Worm (Caenorhabditis elegans) whole organism, L4 larva: ENCODE results near the gene nhr-46.

Experiments used
- F49E8.2 ChIP-seq: sonication (generic microtip); optimal IDR thresholded peaks from 2 replicates; lab custom pipeline; 2016; ENCODE audit warnings: missing compliant biosample characterization, mild to moderate bottlenecking, missing genetic modification characterization, borderline replicate concordance
- egl-43 ChIP-seq: fragments of 200-800 bp; sonication (Bioruptor generic); IDR thresholded peaks from 2 replicates; pipeline ENCODE4 v1.3.6; 2022; ENCODE audit warnings: missing genetic modification reagents, missing genetic modification characterization, missing compliant biosample characterization
- fkh-10 ChIP-seq: fragments of 150-350 bp; optimal IDR thresholded peaks from 2 replicates; lab custom pipeline; 2014; ENCODE audit warnings: missing biosample characterization, missing genetic modification reagents, missing genetic modification characterization
- lin-39 ChIP-seq: fragments of 150-350 bp; optimal IDR thresholded peaks from 2 replicates; lab custom pipeline; 2014; ENCODE audit warnings: missing biosample characterization, missing genetic modification reagents, missing genetic modification characterization
- mdl-1 ChIP-seq, 2 experiments: fragments of 150-350 bp in 1 of 2; sonication (generic microtip) in 1 of 2; optimal IDR thresholded peaks; 2 replicates each; lab custom pipeline; 2014 to 2017; ENCODE audit warnings: missing biosample characterization in 2 of 2, missing genetic modification characterization in 2 of 2
- nhr-11 ChIP-seq: fragments of 150-350 bp; optimal IDR thresholded peaks from 2 replicates; lab custom pipeline; 2014; ENCODE audit warnings: missing biosample characterization, missing genetic modification characterization
- pha-4 ChIP-seq, 2 experiments: fragments of 150-350 bp in 1 of 2; fragments of 200-800 bp in 1 of 2; sonication (Bioruptor generic) in 1 of 2; IDR thresholded peaks in 1 of 2; optimal IDR thresholded peaks in 1 of 2; 2 replicates each; pipeline versions ENCODE4 v1.3.6 to Lab custom; 2014 to 2022; ENCODE audit warnings: missing genetic modification characterization in 2 of 2, missing genetic modification reagents in 2 of 2, missing biosample characterization in 1 of 2, missing compliant biosample characterization in 1 of 2
- php-3 ChIP-seq: fragments of 200-800 bp; sonication (Bioruptor generic); IDR thresholded peaks from 2 replicates; pipeline ENCODE4 v1.3.6; 2022; ENCODE audit warnings: missing genetic modification reagents, missing genetic modification characterization, missing compliant biosample characterization
- pqm-1 ChIP-seq: sonication (generic microtip); optimal IDR thresholded peaks from 2 replicates; lab custom pipeline; 2017; ENCODE audit warnings: missing biosample characterization, missing genetic modification characterization
- snpc-4 ChIP-seq: fragments of 150-350 bp; optimal IDR thresholded peaks from 2 replicates; lab custom pipeline; 2014; ENCODE audit warnings: missing biosample characterization, missing genetic modification characterization
- zag-1 ChIP-seq: fragments of 150-350 bp; optimal IDR thresholded peaks from 2 replicates; lab custom pipeline; 2014; ENCODE audit warnings: missing biosample characterization, missing genetic modification characterization
- zfp-2 ChIP-seq: sonication (generic microtip); optimal IDR thresholded peaks from 2 replicates; lab custom pipeline; 2016; ENCODE audit warnings: mild to moderate bottlenecking, missing genetic modification characterization, missing compliant biosample characterization
- zip-2 ChIP-seq: fragments of 150-350 bp; optimal IDR thresholded peaks from 2 replicates; lab custom pipeline; 2014; ENCODE audit warnings: missing biosample characterization, missing genetic modification characterization

ce11 chrIV:5758695-5759094 lies 1.0 kb upstream of the nhr-46 start:
- no peak for TF ChIP-seq fkh-10
- TF ChIP-seq lin-39 (tag; lab: Kevin White, UChicago) = no peak
- no peak for TF ChIP-seq php-3 (GFP tag; lab: Robert Waterston, UW)
- TF ChIP-seq snpc-4 (tag; lab: Kevin White, UChicago) = no peak
- TF ChIP-seq pqm-1 (tag; lab: Kevin White, UChicago) = no peak
- no peak for TF ChIP-seq pha-4 (GFP tag; IDR thresholded peaks at IDR 0.05; lab: Robert Waterston, UW)
- TF ChIP-seq pha-4 (tag; optimal IDR thresholded peaks at IDR 0.05; lab: Kevin White, UChicago) = no peak
- no peak for TF ChIP-seq nhr-11 (tag; lab: Kevin White, UChicago)
- no peak for TF ChIP-seq zfp-2
- no peak for TF ChIP-seq egl-43
- TF ChIP-seq mdl-1 (tag; optimal IDR thresholded peaks at IDR 0.05; lab: Kevin White, UChicago) = no peak
- no peak for TF ChIP-seq F49E8.2
- no peak for TF ChIP-seq zag-1 (tag; lab: Kevin White, UChicago)
- TF ChIP-seq zip-2 (tag; lab: Kevin White, UChicago) = no peak
